Fruit fly (Drosophila melanogaster) Kc167 (cell line): Measurements from ENCODE around the gene CG13024.

ENCODE experiments used
- Myc ChIP-seq: fragments of >200 bp; optimal IDR thresholded peaks from 2 replicates; lab custom pipeline; 2017; ENCODE audit warnings: missing external identifiers
- Sin3A ChIP-seq: fragments of >200 bp; optimal IDR thresholded peaks from 2 replicates; lab custom pipeline; 2018; ENCODE audit warnings: missing external identifiers
- h ChIP-seq: fragments of >200 bp; optimal IDR thresholded peaks from 3 replicates; lab custom pipeline; 2018; ENCODE audit warnings: missing external identifiers
- insv ChIP-seq: fragments of >200 bp; optimal IDR thresholded peaks from 3 replicates; lab custom pipeline; 2018; ENCODE audit warnings: missing external identifiers
- psq ChIP-seq: fragments of >200 bp; optimal IDR thresholded peaks from 2 replicates; lab custom pipeline; 2017; ENCODE audit warnings: missing external identifiers
- ttk ChIP-seq: sonication (Bioruptor generic); optimal IDR thresholded peaks from 2 replicates; lab custom pipeline; 2017; ENCODE audit warnings: missing external identifiers

The CG13024 gene

DNA sequence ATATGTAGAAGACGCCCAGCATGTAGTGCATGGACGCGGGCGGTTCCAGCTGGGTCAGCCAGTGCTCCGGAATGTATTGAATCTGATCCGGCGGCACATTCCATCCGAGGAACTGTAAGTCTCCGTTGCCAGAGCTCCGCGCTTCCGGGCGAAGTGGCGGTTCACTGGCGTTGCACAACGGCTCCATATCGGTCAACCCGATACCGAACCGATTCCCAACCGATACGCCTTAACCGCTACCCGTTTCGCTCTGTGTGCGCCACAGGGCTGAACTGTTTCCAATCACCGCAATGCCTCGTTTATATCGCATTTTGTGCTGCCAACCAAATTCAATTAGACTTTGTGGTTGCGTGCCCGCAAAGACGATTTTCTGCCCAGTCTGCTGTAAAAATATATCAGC is 33.4 kb upstream of the CG13024 start, which contains the start of gene Rh4:
Gene Rh4, minus strand, starts transcription at position 234 of the 400 bp plus-strand sequence.
- TF ChIP-seq ttk (no peak), insv (lab: Kevin White, UChicago) (no peak), psq (no peak), Sin3A (no peak), h (lab: Kevin White, UChicago) (no peak), Myc (lab: Kevin White, UChicago) (no peak)

DNA sequence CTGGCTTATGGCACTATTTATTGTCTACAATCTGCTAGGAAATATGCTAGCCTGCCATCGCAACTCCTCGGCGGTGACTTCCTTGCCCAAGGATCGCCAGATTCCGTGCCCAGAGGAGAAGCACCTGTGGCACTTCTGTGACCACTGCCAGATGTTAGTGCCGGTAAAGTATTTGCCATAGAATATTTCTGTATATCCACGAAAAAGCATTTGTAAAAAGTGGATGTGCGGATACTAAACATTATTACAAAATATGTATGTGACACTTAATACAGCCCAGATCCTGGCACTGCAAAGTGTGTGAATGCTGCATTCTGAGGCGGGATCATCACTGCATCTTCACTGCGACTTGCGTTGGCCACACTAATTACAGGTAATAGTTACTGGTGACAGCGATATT is 32.0 kb upstream of the CG13024 start:
- no peak for TF ChIP-seq h (lab: Kevin White, UChicago)
- no peak for TF ChIP-seq ttk
- TF ChIP-seq Myc (lab: Kevin White, UChicago): no peak
- no peak for TF ChIP-seq Sin3A
- no peak for TF ChIP-seq insv (lab: Kevin White, UChicago)
- TF ChIP-seq psq: no peak

DNA sequence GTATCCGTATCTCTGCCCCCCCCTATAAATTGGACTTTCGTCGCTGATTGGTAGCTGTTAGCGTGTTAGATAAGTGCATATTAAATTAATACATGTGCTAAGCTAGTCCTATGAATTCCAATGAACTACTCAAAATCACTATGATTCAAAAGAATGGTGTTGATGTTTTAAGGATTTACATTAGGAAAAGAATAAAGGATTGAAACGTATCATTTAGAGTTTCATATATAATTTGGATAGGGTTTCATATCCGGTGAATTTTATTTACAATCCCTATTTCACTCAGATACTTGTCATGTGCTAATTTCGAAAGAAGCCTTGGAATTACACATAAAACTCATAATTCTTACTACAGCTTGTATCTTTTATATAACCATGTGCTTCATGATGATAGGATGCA is 31.4 kb upstream of the CG13024 start, which contains the start of gene CG13029:
Gene CG13029, plus strand, starts transcription at position 301 of the 400 bp plus-strand sequence.
- no peak for TF ChIP-seq psq
- TF ChIP-seq insv (lab: Kevin White, UChicago): no peak
- no peak for TF ChIP-seq Myc (lab: Kevin White, UChicago)
- TF ChIP-seq h (lab: Kevin White, UChicago): no peak
- no peak for TF ChIP-seq Sin3A
- no peak for TF ChIP-seq ttk

DNA sequence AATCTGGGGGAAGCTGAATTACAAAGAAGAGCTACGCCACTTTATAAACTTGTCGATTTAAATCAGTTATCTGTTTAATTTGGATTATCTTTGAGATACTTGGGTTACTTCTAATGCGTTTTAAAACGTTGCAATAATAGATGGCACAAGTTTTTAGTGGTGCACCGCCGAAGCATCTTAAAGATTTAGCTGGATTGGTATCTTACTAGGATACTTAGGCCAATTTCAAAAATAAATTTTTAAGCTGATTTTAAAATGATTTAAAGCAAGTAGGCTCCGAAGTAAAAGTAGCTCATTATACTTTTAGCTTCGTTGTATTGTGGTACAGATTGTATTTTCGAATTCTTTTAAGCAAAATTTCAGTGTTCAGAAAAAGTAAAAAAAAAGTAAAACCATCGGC is 29.9 kb upstream of the CG13024 start, which contains the start of gene sinah:
Gene sinah, plus strand, starts transcription at position 301 of the 400 bp plus-strand sequence.
- no peak for TF ChIP-seq ttk

DNA sequence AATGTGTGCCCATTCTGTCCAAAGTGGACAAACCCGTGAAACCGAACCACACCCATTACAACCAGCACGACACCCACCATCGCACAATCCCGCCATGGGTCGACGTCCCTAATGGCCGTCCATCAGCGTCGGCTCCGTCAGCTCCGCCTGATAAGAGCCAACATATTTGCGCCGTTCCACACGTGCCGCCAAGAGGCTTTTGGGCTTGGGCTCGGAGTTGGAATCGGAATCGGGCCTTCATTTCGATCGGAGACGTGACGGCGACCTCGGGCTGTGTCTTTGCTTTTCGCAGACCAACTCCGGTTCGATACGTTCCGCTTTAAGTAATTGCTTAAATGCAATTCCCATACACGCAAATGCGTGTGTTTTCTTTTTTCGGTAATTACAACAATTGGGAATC is 26.4 kb upstream of the CG13024 start:
- TF ChIP-seq insv (lab: Kevin White, UChicago) (no peak), ttk (no peak), Sin3A (no peak), Myc (lab: Kevin White, UChicago) (no peak), psq (no peak), h (lab: Kevin White, UChicago) (no peak)

DNA sequence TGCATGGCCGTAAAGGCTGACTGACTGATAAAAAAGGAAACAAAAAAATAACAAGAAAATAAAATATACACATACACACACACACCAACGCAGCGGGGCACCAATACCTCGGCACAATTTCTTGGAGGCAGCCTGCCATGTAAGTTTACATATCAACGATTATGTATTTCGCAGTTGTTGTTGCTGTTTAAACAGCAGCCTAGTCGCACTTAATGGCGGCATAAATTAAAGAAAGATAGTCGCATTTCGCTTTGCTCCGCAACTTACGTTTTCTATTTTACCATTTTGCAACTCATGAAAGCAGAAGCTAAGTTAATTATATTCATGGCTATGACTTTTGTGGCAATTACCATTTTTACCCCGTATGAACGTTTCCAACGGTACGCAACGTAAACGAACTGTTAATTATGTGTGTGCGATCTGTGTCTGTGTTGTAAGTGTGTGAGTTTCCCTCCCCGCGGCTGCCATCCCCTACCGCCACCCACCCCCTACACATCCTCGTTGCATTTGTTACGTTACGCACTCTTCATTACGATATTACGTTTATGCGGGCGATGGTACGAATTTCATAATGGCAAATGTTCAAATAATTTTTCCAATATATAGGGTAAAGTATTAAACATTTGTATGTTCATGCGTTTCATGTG is 25.6 kb upstream of the CG13024 start:
- no peak for TF ChIP-seq insv (lab: Kevin White, UChicago)
- no peak for TF ChIP-seq ttk
- TF ChIP-seq psq: no peak
- TF ChIP-seq Myc (lab: Kevin White, UChicago): no peak
- no peak for TF ChIP-seq Sin3A

DNA sequence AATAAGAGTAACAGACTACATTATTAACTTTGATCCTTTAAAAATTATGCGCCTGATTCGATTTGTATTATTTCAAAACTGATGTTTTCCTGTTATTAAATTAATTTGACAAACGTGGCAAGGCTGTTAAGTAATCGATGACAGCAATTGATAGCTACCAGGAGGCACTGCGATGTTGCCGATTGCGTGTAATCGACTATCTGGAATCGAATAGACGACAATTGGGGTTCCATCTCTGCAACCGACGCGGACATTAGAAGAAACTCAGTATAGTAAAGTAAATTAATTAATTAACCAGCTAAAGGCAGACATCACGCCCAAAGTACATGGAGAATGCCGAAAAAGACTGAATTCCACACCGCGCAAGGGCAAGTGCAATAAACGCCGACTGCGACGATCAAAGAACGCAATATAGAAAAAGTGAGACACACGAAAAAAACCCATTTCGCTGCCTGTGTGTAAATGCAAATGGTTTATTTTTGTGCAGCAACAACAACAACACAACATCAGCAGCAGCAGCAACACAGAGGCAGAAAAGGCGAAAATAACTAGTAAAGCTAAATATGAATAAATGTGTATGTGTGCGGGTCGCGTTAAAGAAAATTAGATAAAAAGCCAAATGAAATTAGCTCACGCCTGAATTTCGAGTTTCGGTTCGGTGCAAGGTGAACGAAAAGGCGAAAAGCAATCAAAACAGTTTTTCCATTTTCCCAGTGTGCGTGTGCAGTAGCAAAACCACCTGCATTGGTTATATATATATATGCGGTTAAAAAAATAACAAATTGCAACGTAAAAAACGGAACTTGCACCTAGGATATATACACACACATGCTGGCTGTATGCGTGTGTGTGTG is 24.9 kb upstream of the CG13024 start, which contains the start of gene sina:
Gene sina, plus strand, starts transcription at position 219 of the 854 bp plus-strand sequence.
- TF ChIP-seq Sin3A (no peak), Myc (lab: Kevin White, UChicago) (no peak), ttk (no peak), h (lab: Kevin White, UChicago) (no peak), insv (lab: Kevin White, UChicago) (no peak), psq (no peak)

DNA sequence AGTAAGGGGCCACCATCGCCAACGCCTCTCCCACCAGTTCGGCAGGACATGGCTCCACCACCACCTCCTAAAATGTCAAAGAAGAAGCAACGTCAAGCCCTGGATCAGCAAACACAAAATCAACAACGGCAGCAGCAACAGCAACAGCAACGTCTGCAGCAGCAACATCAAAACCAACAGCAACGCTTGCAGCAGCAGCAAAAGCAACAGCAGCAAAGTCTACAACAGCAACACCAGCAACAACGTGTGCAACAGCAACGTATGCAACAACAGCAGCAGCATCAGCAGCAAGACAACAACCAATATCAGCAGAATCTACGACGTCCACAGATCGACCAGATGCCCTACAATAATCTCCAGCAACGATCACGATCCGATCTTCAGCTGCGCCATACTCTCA is 22.7 kb upstream of the CG13024 start:
- TF ChIP-seq psq: no peak
- TF ChIP-seq insv (lab: Kevin White, UChicago): no peak
- TF ChIP-seq ttk: no peak

DNA sequence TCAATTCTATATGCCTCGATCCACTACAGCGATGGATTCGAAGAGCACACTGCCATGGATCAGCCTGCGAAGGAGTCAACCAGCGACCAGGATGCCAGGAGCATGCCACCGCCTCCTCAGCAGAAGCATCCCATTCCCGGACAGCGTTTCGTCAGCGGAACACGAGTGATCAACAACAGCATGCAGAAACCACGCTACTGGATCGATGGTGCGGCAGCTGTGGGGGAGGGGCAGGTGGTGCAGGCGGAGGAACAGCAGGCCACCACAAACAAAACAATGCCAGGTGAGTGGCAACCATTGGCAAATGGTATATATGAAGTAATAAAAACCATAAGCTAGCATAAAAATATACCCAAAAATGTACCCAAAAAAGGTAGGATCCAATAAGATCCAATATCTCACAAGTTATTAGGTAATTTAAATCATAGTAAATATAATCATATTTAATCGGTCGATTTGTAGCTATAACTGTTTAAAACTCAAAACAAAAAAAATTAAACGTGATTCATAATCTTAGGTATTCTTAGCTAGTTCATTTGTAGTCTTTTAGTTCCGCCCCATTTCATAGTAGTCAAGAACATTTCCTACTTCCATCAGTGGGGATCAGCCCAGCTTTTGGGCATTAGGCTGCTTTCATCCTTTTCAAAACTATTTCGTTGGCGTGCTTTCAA is 16.9 kb upstream of the CG13024 start, which contains the start of gene CG32161:
Gene CG32161, plus strand, starts transcription at position 621 of the 671 bp plus-strand sequence.
- TF ChIP-seq ttk (no peak), Sin3A (no peak), insv (lab: Kevin White, UChicago) (no peak), Myc (lab: Kevin White, UChicago) (no peak), psq (no peak), h (lab: Kevin White, UChicago) (no peak)

DNA sequence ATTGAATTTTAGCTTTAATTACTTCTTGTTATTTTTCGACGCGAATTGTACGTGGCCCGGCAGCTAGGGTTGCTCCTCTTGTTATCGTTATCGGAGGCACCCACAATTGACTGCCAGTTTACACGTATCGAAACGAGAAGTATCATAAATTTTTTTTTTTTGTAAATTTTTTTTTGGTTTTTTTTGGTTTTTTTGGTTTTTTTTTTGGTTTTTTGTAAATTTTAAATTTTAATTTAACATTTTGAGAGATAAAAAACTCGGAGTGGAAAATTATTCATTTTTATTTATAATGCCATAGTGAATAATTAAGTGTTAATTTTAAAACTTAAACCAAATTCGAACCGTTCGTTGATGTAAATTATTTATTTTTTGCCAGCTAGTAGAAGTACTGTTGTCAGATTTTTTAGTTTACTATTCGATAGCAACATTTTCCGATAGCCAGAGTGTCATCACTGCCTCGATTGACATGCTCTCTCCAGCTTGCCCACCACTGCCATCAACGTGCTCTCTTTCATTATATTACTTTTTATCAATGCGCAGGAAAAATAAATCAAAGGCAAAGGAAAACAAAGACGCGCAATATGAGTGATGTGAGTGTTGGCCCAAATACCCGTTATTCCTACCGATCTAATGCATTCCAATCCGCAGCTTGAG is 16.2 kb upstream of the CG13024 start, which contains the start of the genes kud and Zcchc7:
Gene kud, minus strand, starts transcription at position 72 of the 654 bp plus-strand sequence.
Gene Zcchc7, plus strand, starts transcription at position 467 of the 654 bp plus-strand sequence.
- TF ChIP-seq Myc (lab: Kevin White, UChicago) (no peak), Sin3A (no peak), psq (no peak), h (lab: Kevin White, UChicago) (no peak), insv (lab: Kevin White, UChicago) (no peak), ttk (no peak)

DNA sequence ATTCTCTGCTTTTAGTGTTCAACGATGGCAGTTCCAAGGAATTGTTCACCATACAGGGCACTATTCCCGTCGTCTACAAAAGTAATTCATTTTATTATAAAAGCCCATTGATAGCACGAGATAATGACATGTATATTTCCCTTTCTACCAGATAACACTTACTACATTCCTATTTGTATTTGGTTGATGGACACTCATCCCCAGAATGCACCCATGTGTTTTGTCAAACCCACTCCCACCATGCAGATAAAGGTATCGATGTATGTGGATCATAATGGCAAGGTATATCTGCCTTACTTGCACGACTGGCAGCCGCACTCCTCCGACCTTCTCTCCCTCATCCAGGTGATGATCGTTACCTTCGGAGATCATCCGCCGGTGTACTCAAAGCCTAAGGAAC is 14.1 kb upstream of the CG13024 start:
- no peak for TF ChIP-seq insv (lab: Kevin White, UChicago)
- no peak for TF ChIP-seq psq
- no peak for TF ChIP-seq Myc (lab: Kevin White, UChicago)
- TF ChIP-seq Sin3A: no peak
- no peak for TF ChIP-seq ttk
- no peak for TF ChIP-seq h (lab: Kevin White, UChicago)

DNA sequence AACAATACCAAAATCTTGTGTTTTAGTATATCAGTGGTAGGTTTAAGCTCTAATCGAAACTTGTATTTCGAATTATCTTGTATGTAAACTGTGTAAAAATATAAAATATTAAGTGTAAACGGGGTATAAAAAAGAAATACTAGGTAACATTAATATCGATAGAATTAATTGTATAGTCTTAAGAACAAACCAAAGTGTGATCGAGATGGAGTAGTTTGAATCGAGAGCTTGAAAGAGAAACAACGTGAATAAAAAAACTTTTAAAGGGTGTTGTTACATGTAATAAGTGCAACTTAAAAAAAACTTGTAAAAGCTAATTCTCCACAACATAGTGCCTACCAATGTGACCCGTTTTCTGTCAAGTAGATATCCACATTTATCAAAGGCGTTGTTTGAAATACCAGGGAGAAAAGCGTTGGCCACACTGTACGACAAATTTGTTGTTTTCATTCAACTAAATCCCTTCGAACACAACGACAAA is 13.3 kb upstream of the CG13024 start, which contains the start of gene TSG101:
Gene TSG101, plus strand, starts transcription at position 208 of the 481 bp plus-strand sequence.
- no peak for TF ChIP-seq h (lab: Kevin White, UChicago)
- TF ChIP-seq insv (lab: Kevin White, UChicago): no peak
- TF ChIP-seq Sin3A: no peak
- no peak for TF ChIP-seq ttk
- TF ChIP-seq Myc (lab: Kevin White, UChicago): no peak
- TF ChIP-seq psq: no peak
